Fruit fly (Drosophila melanogaster): ENCODE data around the gene kek5.
A peak's percentile ranks its signal among the peaks of the same experiment; 100 is the strongest.

kek5 gene

DNA sequence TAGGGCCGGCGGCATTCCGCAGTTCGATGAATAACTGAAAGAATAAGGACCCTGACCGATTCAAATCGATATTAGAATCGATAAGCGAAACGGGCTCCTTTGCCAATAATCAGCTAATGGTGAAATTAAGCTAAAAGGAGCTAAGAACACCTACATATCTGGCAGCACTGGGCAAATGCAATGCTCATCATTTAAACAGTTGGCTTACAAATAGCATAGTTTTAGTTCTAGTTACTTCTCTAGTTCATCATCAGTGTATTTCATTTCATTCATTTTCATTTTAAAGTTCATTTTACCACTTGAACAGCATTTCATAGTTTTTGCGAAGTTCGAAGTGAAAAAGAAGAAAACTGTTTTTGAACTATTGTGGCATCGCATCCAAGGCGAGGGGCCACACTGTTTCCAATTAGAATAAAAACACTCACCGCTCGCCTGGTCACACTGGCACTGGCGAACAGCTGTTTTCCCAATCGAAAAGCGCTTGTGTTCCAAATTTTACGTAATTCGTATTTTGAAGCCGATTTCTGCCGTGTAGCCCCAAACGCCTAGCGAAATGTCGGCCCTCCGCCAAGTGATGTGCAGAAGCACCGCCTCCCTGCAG, 139.1 kb downstream of the kek5 start, which contains the start of the genes pcm and ND-18 (continued):
- no peak for TF ChIP-seq CG17612 (GFP tag; IDR thresholded peaks at IDR 0.05)
- TF ChIP-seq CoRest (tag; optimal IDR thresholded peaks at IDR 0.05): no peak
- no peak for TF ChIP-seq CG1603 (tag; optimal IDR thresholded peaks at IDR 0.05)
- TF ChIP-seq CG42726 (GFP tag; IDR thresholded peaks at IDR 0.05; ENCODE audit: partially characterized antibody): no peak
- TF ChIP-seq Mrtf (GFP tag; IDR thresholded peaks at IDR 0.05): no peak
- no peak for TF ChIP-seq en (GFP tag; optimal IDR thresholded peaks at IDR 0.05)
- no peak for TF ChIP-seq CG12769 (tag; optimal IDR thresholded peaks at IDR 0.05)
- no peak for TF ChIP-seq CG17359 (tag; optimal IDR thresholded peaks at IDR 0.05)
- peak; percentile 27 for TF ChIP-seq dm (GFP tag; optimal IDR thresholded peaks at IDR 0.05)
- no peak for TF ChIP-seq NC2β (GFP tag; optimal IDR thresholded peaks at IDR 0.05)
- no peak for TF ChIP-seq CG12744 (GFP tag; optimal IDR thresholded peaks at IDR 0.05)
- TF ChIP-seq eyg (GFP tag; optimal IDR thresholded peaks at IDR 0.05): no peak
- no peak for TF ChIP-seq CG12219 (GFP tag; optimal IDR thresholded peaks at IDR 0.05)
- peak in 1 of 2 experiments; percentile 95 for TF ChIP-seq Pdp1 (GFP tag; optimal IDR thresholded peaks at IDR 0.05)
- TF ChIP-seq gfzf (GFP tag; optimal IDR thresholded peaks at IDR 0.05): peak; percentile 78
- 0 out of 2 replicates have a peak, but pooled peaks have one; percentile 22 for TF ChIP-seq unc-4 (GFP tag; IDR thresholded peaks at IDR 0.05; ENCODE audit: partially characterized antibody)
- no peak for TF ChIP-seq Dfd (GFP tag; optimal IDR thresholded peaks at IDR 0.05)
- TF ChIP-seq Ets97D (GFP tag; optimal IDR thresholded peaks at IDR 0.05): peak; percentile 38
- no peak for TF ChIP-seq tio (GFP tag; optimal IDR thresholded peaks at IDR 0.05)
- TF ChIP-seq lilli (GFP tag; optimal IDR thresholded peaks at IDR 0.05): peak; percentile 31
- TF ChIP-seq YL-1 (GFP tag; optimal IDR thresholded peaks at IDR 0.05): peak; percentile 33
- peak; percentile 85 for TF ChIP-seq CG15514 (GFP tag; optimal IDR thresholded peaks at IDR 0.05)
- no peak for TF ChIP-seq Hr51 (GFP tag; optimal IDR thresholded peaks at IDR 0.05)
- TF ChIP-seq CG31224 (GFP tag; IDR thresholded peaks at IDR 0.05): no peak
- TF ChIP-seq CG12659 (GFP tag; optimal IDR thresholded peaks at IDR 0.05): peak; percentile 39
- TF ChIP-seq CG17802 (tag; optimal IDR thresholded peaks at IDR 0.05): no peak
- no peak for TF ChIP-seq CG6175 (GFP tag; IDR thresholded peaks at IDR 0.05)
- TF ChIP-seq MBD-R2 (GFP tag; IDR thresholded peaks at IDR 0.05): peak; percentile 79
- no peak for TF ChIP-seq shn (GFP tag; optimal IDR thresholded peaks at IDR 0.05)
- TF ChIP-seq fru (optimal IDR thresholded peaks at IDR 0.05): no peak
- TF ChIP-seq ATbp (GFP tag; optimal IDR thresholded peaks at IDR 0.05): no peak
- TF ChIP-seq CG4707 (GFP tag; optimal IDR thresholded peaks at IDR 0.05): no peak
- TF ChIP-seq E2f2 (GFP tag; IDR thresholded peaks at IDR 0.05): peak; percentile 74
- TF ChIP-seq CG15601 (tag; optimal IDR thresholded peaks at IDR 0.05): no peak
- TF ChIP-seq klu (GFP tag; IDR thresholded peaks at IDR 0.05): no peak
- TF ChIP-seq crp (GFP tag; optimal IDR thresholded peaks at IDR 0.05): peak; percentile 54 to 92
- TF ChIP-seq CG10267 (tag; optimal IDR thresholded peaks at IDR 0.05): peak; percentile 54
- no peak for TF ChIP-seq Bteb2 (GFP tag; optimal IDR thresholded peaks at IDR 0.05)
- no peak for TF ChIP-seq pros (GFP tag; optimal IDR thresholded peaks at IDR 0.05)
- no peak for TF ChIP-seq PHDP (tag; optimal IDR thresholded peaks at IDR 0.05)
- TF ChIP-seq Tbp (GFP tag; optimal IDR thresholded peaks at IDR 0.05): no peak
- TF ChIP-seq CG2712 (tag; optimal IDR thresholded peaks at IDR 0.05): no peak
- no peak for TF ChIP-seq CG10274 (GFP tag; optimal IDR thresholded peaks at IDR 0.05)
- TF ChIP-seq CG12155 (GFP tag; optimal IDR thresholded peaks at IDR 0.05): no peak
- no peak for TF ChIP-seq Vsx1 (GFP tag; optimal IDR thresholded peaks at IDR 0.05)
- TF ChIP-seq CG11695 (GFP tag; IDR thresholded peaks at IDR 0.05): no peak
- TF ChIP-seq MESR4 (GFP tag; optimal IDR thresholded peaks at IDR 0.05): peak; percentile 62
- TF ChIP-seq CG9797 (GFP tag; optimal IDR thresholded peaks at IDR 0.05): peak; percentile 79
- no peak for TF ChIP-seq CG3847 (GFP tag; IDR thresholded peaks at IDR 0.05)
- TF ChIP-seq Hmx (GFP tag; optimal IDR thresholded peaks at IDR 0.05): no peak

Measured in whole organism, embryonic.